Fruit fly (Drosophila melanogaster) whole organism, embryonic: Measurements from ENCODE around the gene CG13838.

Experiments used
- Awh ChIP-seq: fragments of 200-800 bp; sonication (Bioruptor generic); IDR thresholded peaks from 2 replicates; pipeline ENCODE4, ENCODE4 v1.3.6; 2022; ENCODE audit warnings: missing biosample characterization, missing genetic modification characterization
- Bteb2 ChIP-seq: fragments of 200-800 bp; sonication (Bioruptor generic); optimal IDR thresholded peaks from 2 replicates; lab custom pipeline; 2016; ENCODE audit warnings: missing biosample characterization, missing genetic modification characterization
- CG1024 ChIP-seq: fragments of 200-800 bp; sonication (Bioruptor generic); IDR thresholded peaks from 2 replicates; pipeline ENCODE4 v1.3.6; 2022; ENCODE audit warnings: missing biosample characterization, missing genetic modification characterization
- CG10274 ChIP-seq: fragments of 200-800 bp; sonication (Bioruptor generic); optimal IDR thresholded peaks from 3 replicates; lab custom pipeline; 2017; ENCODE audit warnings: missing biosample characterization, mild to moderate bottlenecking, missing genetic modification characterization
- CG10462 ChIP-seq: fragments of 200-800 bp; sonication (Bioruptor generic); optimal IDR thresholded peaks from 2 replicates; lab custom pipeline; 2016; ENCODE audit warnings: missing biosample characterization, missing genetic modification characterization
- CG11560 ChIP-seq: fragments of 200-800 bp; sonication (Bioruptor generic); IDR thresholded peaks from 3 replicates; pipeline ENCODE4 v1.3.6; 2022; ENCODE audit warnings: missing biosample characterization, missing genetic modification characterization
- CG12071 ChIP-seq: fragments of 200-800 bp; sonication (Bioruptor generic); optimal IDR thresholded peaks from 3 replicates; lab custom pipeline; 2018; ENCODE audit warnings: missing biosample characterization, mild to moderate bottlenecking, missing genetic modification characterization
- CG12769 ChIP-seq: fragments of 200-800 bp; sonication (Bioruptor generic); optimal IDR thresholded peaks from 2 replicates; lab custom pipeline; 2019; ENCODE audit warnings: missing biosample characterization, mild to moderate bottlenecking, missing genetic modification characterization, moderate library complexity
- CG14441 ChIP-seq: fragments of 200-800 bp; sonication (Bioruptor generic); IDR thresholded peaks from 2 replicates; pipeline ENCODE4 v1.3.6; 2022; ENCODE audit warnings: missing biosample characterization, missing genetic modification characterization
- CG30020 ChIP-seq: fragments of 200-800 bp; optimal IDR thresholded peaks from 2 replicates; lab custom pipeline; 2019; ENCODE audit warnings: missing biosample characterization, mild to moderate bottlenecking, missing genetic modification characterization, moderate library complexity
- CG42726 ChIP-seq: fragments of 200-800 bp; sonication (Bioruptor generic); IDR thresholded peaks from 2 replicates; pipeline ENCODE4 v1.3.6; 2022; ENCODE audit warnings: missing biosample characterization, missing genetic modification characterization; ENCODE audit not compliant: partially characterized antibody
- CG6654 ChIP-seq: fragments of 200-800 bp; sonication (Bioruptor generic); optimal IDR thresholded peaks from 2 replicates; lab custom pipeline; 2017; ENCODE audit warnings: missing biosample characterization, mild to moderate bottlenecking, missing genetic modification characterization
- CG6854 ChIP-seq: fragments of 200-800 bp; sonication (Bioruptor generic); optimal IDR thresholded peaks from 3 replicates; lab custom pipeline; 2017; ENCODE audit warnings: missing biosample characterization, mild to moderate bottlenecking, missing genetic modification characterization
- CG7357 ChIP-seq: fragments of 200-800 bp; sonication (Bioruptor generic); IDR thresholded peaks from 3 replicates; pipeline ENCODE4 v1.3.6; 2022; ENCODE audit warnings: missing biosample characterization, missing genetic modification characterization
- CG7372 ChIP-seq: fragments of 200-800 bp; sonication (Bioruptor generic); IDR thresholded peaks from 2 replicates; pipeline ENCODE4 v1.3.6; 2022; ENCODE audit warnings: missing biosample characterization, missing genetic modification characterization
- Dip2 ChIP-seq: fragments of 200-800 bp; sonication (Bioruptor generic); IDR thresholded peaks from 2 replicates; pipeline ENCODE4 v1.3.6; 2022; ENCODE audit warnings: missing biosample characterization, missing genetic modification characterization
- Dip3 ChIP-seq: fragments of 200-800 bp; sonication (Bioruptor generic); optimal IDR thresholded peaks from 3 replicates; lab custom pipeline; 2016; ENCODE audit warnings: missing biosample characterization, missing genetic modification characterization
- Dll ChIP-seq: fragments of 200-800 bp; sonication (Bioruptor generic); IDR thresholded peaks from 4 replicates; pipeline ENCODE4 v1.3.6; 2022; ENCODE audit warnings: missing biosample characterization, missing genetic modification characterization; ENCODE audit not compliant: partially characterized antibody
- ERR ChIP-seq: fragments of 200-800 bp; sonication (Bioruptor generic); optimal IDR thresholded peaks from 2 replicates; lab custom pipeline; 2016; ENCODE audit warnings: missing biosample characterization, missing genetic modification characterization
- Elba2 ChIP-seq: fragments of 200-800 bp; sonication (Bioruptor generic); optimal IDR thresholded peaks from 3 replicates; lab custom pipeline; 2016; ENCODE audit warnings: missing biosample characterization, missing genetic modification characterization
- HmgD ChIP-seq: fragments of 200-800 bp; sonication (Bioruptor generic); optimal IDR thresholded peaks from 3 replicates; lab custom pipeline; 2016; ENCODE audit warnings: missing biosample characterization, missing genetic modification characterization
- Hr51 ChIP-seq, 2 experiments: fragments of 200-800 bp; sonication (Bioruptor generic); optimal IDR thresholded peaks; 2 replicates in 1 of 2; 3 replicates in 1 of 2; lab custom pipeline; 2016 to 2018; ENCODE audit warnings: missing biosample characterization in 2 of 2, missing genetic modification characterization in 2 of 2, mild to moderate bottlenecking in 1 of 2, moderate library complexity in 1 of 2
- Hsf ChIP-seq: fragments of 200-800 bp; sonication (Bioruptor generic); optimal IDR thresholded peaks from 3 replicates; lab custom pipeline; 2016; ENCODE audit warnings: missing biosample characterization, missing genetic modification characterization
- Lhr ChIP-seq: fragments of 200-800 bp; sonication (Bioruptor generic); optimal IDR thresholded peaks from 3 replicates; lab custom pipeline; 2017; ENCODE audit warnings: mild to moderate bottlenecking, missing biosample characterization, missing genetic modification reagents, missing genetic modification characterization
- Med ChIP-seq: fragments of 200-800 bp; sonication (Bioruptor generic); peaks from one replicate; lab custom pipeline; 2016; ENCODE audit warnings: missing biosample characterization, missing genetic modification characterization, mild to moderate bottlenecking, inconsistent platforms, moderate library complexity
- NC2β ChIP-seq: fragments of 200-800 bp; sonication (Bioruptor generic); optimal IDR thresholded peaks from 2 replicates; lab custom pipeline; 2016; ENCODE audit warnings: missing biosample characterization, missing genetic modification characterization
- PHDP ChIP-seq: fragments of 200-800 bp; sonication (Bioruptor generic); optimal IDR thresholded peaks from 3 replicates; lab custom pipeline; 2018; ENCODE audit warnings: missing biosample characterization, mild to moderate bottlenecking, missing genetic modification characterization, moderate library complexity
- Poxn ChIP-seq: fragments of 200-800 bp; sonication (Bioruptor generic); IDR thresholded peaks from 2 replicates; pipeline ENCODE4 v1.3.6; 2022; ENCODE audit warnings: missing biosample characterization, missing genetic modification characterization
- Sox102F ChIP-seq: fragments of 200-800 bp; sonication (Bioruptor generic); optimal IDR thresholded peaks from 2 replicates; lab custom pipeline; 2018; ENCODE audit warnings: missing biosample characterization, mild to moderate bottlenecking, missing genetic modification characterization, moderate library complexity
- Sry-β ChIP-seq: fragments of 200-800 bp; sonication (Bioruptor generic); optimal IDR thresholded peaks from 2 replicates; lab custom pipeline; 2018; ENCODE audit warnings: missing biosample characterization, mild to moderate bottlenecking, missing genetic modification characterization, moderate library complexity
- Tbp ChIP-seq: fragments of >200 bp; optimal IDR thresholded peaks from 2 replicates; lab custom pipeline; 2018; ENCODE audit warnings: missing biosample characterization, missing genetic modification characterization
- br ChIP-seq: fragments of >200 bp; optimal IDR thresholded peaks from 2 replicates; lab custom pipeline; 2017
- croc ChIP-seq: fragments of 200-800 bp; sonication (Bioruptor generic); conservative IDR thresholded peaks from 3 replicates; pipeline ENCODE4 v1.3.6; 2022; ENCODE audit warnings: missing biosample characterization, missing genetic modification characterization
- da ChIP-seq: fragments of 200-800 bp; sonication (Bioruptor generic); optimal IDR thresholded peaks from 2 replicates; lab custom pipeline; 2016; ENCODE audit warnings: missing biosample characterization, missing genetic modification characterization
- dm ChIP-seq: fragments of 200-800 bp; sonication (Bioruptor generic); optimal IDR thresholded peaks from 3 replicates; lab custom pipeline; 2016; ENCODE audit warnings: missing biosample characterization, missing genetic modification characterization
- emc ChIP-seq: fragments of 200-800 bp; sonication (Bioruptor generic); optimal IDR thresholded peaks from 2 replicates; lab custom pipeline; 2016; ENCODE audit warnings: missing biosample characterization, missing genetic modification characterization
- fd102C ChIP-seq: fragments of 200-800 bp; sonication (Bioruptor generic); optimal IDR thresholded peaks from 2 replicates; lab custom pipeline; 2018; ENCODE audit warnings: missing biosample characterization, mild to moderate bottlenecking, missing genetic modification characterization, moderate library complexity
- ftz-f1 ChIP-seq: fragments of 200-800 bp; sonication (Bioruptor generic); optimal IDR thresholded peaks from 2 replicates; lab custom pipeline; 2016; ENCODE audit warnings: missing biosample characterization, missing genetic modification characterization
- hb ChIP-seq: fragments of 200-800 bp; sonication (Bioruptor generic); IDR thresholded peaks from 3 replicates; pipeline ENCODE4 v1.3.6; 2022; ENCODE audit warnings: missing biosample characterization, missing genetic modification characterization; ENCODE audit not compliant: partially characterized antibody
- her ChIP-seq: fragments of 200-800 bp; sonication (Bioruptor generic); optimal IDR thresholded peaks from 2 replicates; lab custom pipeline; 2016; ENCODE audit warnings: missing biosample characterization, missing genetic modification characterization
- klu ChIP-seq: fragments of 200-800 bp; sonication (Bioruptor generic); IDR thresholded peaks from 2 replicates; pipeline ENCODE4 v1.3.6; 2022; ENCODE audit warnings: missing biosample characterization, missing genetic modification characterization
- knrl ChIP-seq: fragments of 200-800 bp; sonication (Bioruptor generic); IDR thresholded peaks from 3 replicates; pipeline ENCODE4 v1.3.6; 2022; ENCODE audit warnings: missing biosample characterization, missing genetic modification characterization; ENCODE audit not compliant: partially characterized antibody
- lbe ChIP-seq: fragments of 200-800 bp; sonication (Bioruptor generic); optimal IDR thresholded peaks from 2 replicates; lab custom pipeline; 2016; ENCODE audit warnings: missing biosample characterization, mild to moderate bottlenecking, missing genetic modification characterization
- nerfin-2 ChIP-seq: fragments of 200-800 bp; sonication (Bioruptor generic); IDR thresholded peaks from 2 replicates; pipeline ENCODE4 v1.3.6; 2022; ENCODE audit warnings: missing biosample characterization, missing genetic modification characterization; ENCODE audit not compliant: partially characterized antibody
- pan ChIP-seq, 4 experiments: fragments of >200 bp in 3 of 4; fragments of 200-800 bp in 1 of 4; sonication (Bioruptor generic) in 1 of 4; optimal IDR thresholded peaks in 3 of 4; IDR thresholded peaks in 1 of 4; 2 replicates each; pipeline versions ENCODE4 v1.3.6 to Lab custom; 2017 to 2022; ENCODE audit warnings: missing biosample characterization in 2 of 4, missing genetic modification characterization in 2 of 4, mixed read lengths in 1 of 4
- pfk ChIP-seq: fragments of 200-800 bp; sonication (Bioruptor generic); optimal IDR thresholded peaks from 2 replicates; lab custom pipeline; 2018; ENCODE audit warnings: missing biosample characterization, mild to moderate bottlenecking, missing genetic modification characterization, moderate library complexity
- row ChIP-seq: fragments of 200-800 bp; sonication (Bioruptor generic); IDR thresholded peaks from 3 replicates; pipeline ENCODE4 v1.3.6; 2022; ENCODE audit warnings: missing biosample characterization, missing genetic modification characterization
- run ChIP-seq: fragments of 200-800 bp; sonication (Bioruptor generic); optimal IDR thresholded peaks from 3 replicates; lab custom pipeline; 2018; ENCODE audit warnings: missing biosample characterization, mild to moderate bottlenecking, missing genetic modification characterization
- sd ChIP-seq: fragments of 200-800 bp; sonication (Bioruptor generic); optimal IDR thresholded peaks from 3 replicates; lab custom pipeline; 2018; ENCODE audit warnings: missing biosample characterization, mild to moderate bottlenecking, missing genetic modification characterization, moderate library complexity
- seq ChIP-seq: fragments of 200-800 bp; sonication (Bioruptor generic); IDR thresholded peaks from 2 replicates; pipeline ENCODE4 v1.3.6; 2022; ENCODE audit warnings: missing biosample characterization, missing genetic modification characterization
- slbo ChIP-seq: fragments of 200-800 bp; sonication (Bioruptor generic); IDR thresholded peaks from 2 replicates; pipeline ENCODE4 v1.3.6; 2022; ENCODE audit warnings: missing biosample characterization, missing genetic modification characterization

CG13838 gene

dm6 chr3R:23046529-23046943, 4.5 kb downstream of the CG13838 start (continued):
- TF ChIP-seq row (GFP tag; lab: Robert Waterston, UW) (peak; percentile 65), CG7357 (GFP tag; lab: Robert Waterston, UW) (0 out of 3 replicates have a peak, but pooled peaks have one; percentile 47), Med (GFP tag; lab: Kevin White, UChicago) (peak; percentile 92), CG30020 (tag; lab: Kevin White, UChicago) (no peak), CG7372 (GFP tag; lab: Robert Waterston, UW) (peak; percentile 26; the same call in 1 of the 2 replicates), Dll (no peak), Tbp (GFP tag; lab: Kevin White, UChicago) (no peak), dm (GFP tag; lab: Kevin White, UChicago) (no peak), CG1024 (no peak), seq (GFP tag; lab: Robert Waterston, UW) (peak; percentile 38), slbo (peak; percentile 82), CG10462 (no peak), Sry-β (no peak), her (GFP tag; lab: Kevin White, UChicago) (peak; percentile 22), hb (GFP tag; lab: Robert Waterston, UW) (no peak), lbe (GFP tag; lab: Kevin White, UChicago) (peak; percentile 87), emc (GFP tag; lab: Kevin White, UChicago) (no peak), pan (optimal IDR thresholded peaks at IDR 0.05; lab: Kevin White, UChicago) (no peak), pan (GFP tag; optimal IDR thresholded peaks at IDR 0.05 in 1 of 2, IDR thresholded peaks at IDR 0.05 in 1 of 2) (peak in 1 of 2 experiments; percentile 73), CG12769 (tag; lab: Kevin White, UChicago) (peak; percentile 80), NC2β (GFP tag; lab: Kevin White, UChicago) (peak; percentile 18), knrl (no peak), sd (peak; percentile 95), CG12071 (GFP tag; lab: Kevin White, UChicago) (peak; percentile 6), CG6854 (GFP tag; lab: Kevin White, UChicago) (no peak), Hr51 (GFP tag; optimal IDR thresholded peaks at IDR 0.05; lab: Kevin White, UChicago) (peak; percentile 7 to 56), Lhr (GFP tag; lab: Kevin White, UChicago) (no peak), croc (GFP tag; lab: Robert Waterston, UW) (no peak), nerfin-2 (no peak), Sox102F (GFP tag; lab: Kevin White, UChicago) (peak; percentile 51), CG42726 (GFP tag; lab: Robert Waterston, UW) (no peak), CG10274 (peak; percentile 67), ftz-f1 (GFP tag; lab: Kevin White, UChicago) (no peak), Hsf (GFP tag; lab: Kevin White, UChicago) (peak; percentile 47), Elba2 (GFP tag; lab: Kevin White, UChicago) (no peak), br (lab: Kevin White, UChicago) (no peak), CG11560 (no peak), CG6654 (GFP tag; lab: Kevin White, UChicago) (no peak), Awh (GFP tag; lab: Robert Waterston, UW) (peak; percentile 56; the same call in 1 of the 2 replicates), da (GFP tag; lab: Kevin White, UChicago) (no peak), fd102C (no peak), Dip2 (GFP tag; lab: Robert Waterston, UW) (no peak), CG14441 (GFP tag; lab: Robert Waterston, UW) (peak; percentile 77), Dip3 (GFP tag; lab: Kevin White, UChicago) (peak; percentile 47), klu (GFP tag; lab: Robert Waterston, UW) (no peak), HmgD (GFP tag; lab: Kevin White, UChicago) (no peak), Poxn (no peak), ERR (no peak), pfk (no peak), Bteb2 (GFP tag; lab: Kevin White, UChicago) (peak; percentile 54), run (tag; lab: Kevin White, UChicago) (no peak), PHDP (peak; percentile 50)
